Worm (Caenorhabditis elegans): Measurements from ENCODE around the gene pqn-10.

The pqn-10 gene

ce11 chrIII:6527902-6528301 lies at the start of gene pqn-10:
Gene pqn-10, plus strand, starts transcription at chrIII:6528202.
- TF ChIP-seq ets-7 (tag; optimal IDR thresholded peaks at IDR 0.05) (no peak), ama-1 (optimal IDR thresholded peaks at IDR 0.05) (no peak), scrt-1 (GFP tag; IDR thresholded peaks at IDR 0.05) (no peak), hmg-4 (GFP tag; optimal IDR thresholded peaks at IDR 0.05) (no peak), ceh-13 (GFP tag; optimal IDR thresholded peaks at IDR 0.05) (no peak), tbx-37 (GFP tag; conservative IDR thresholded peaks at IDR 0.05) (no peak), tra-4 (tag; optimal IDR thresholded peaks at IDR 0.05) (no peak), pes-1 (GFP tag; IDR thresholded peaks at IDR 0.05) (no peak), ceh-36 (tag; optimal IDR thresholded peaks at IDR 0.05) (no peak), B0310.2 (tag; optimal IDR thresholded peaks at IDR 0.05) (no peak), flt-1 (GFP tag; IDR thresholded peaks at IDR 0.05) (no peak), sea-1 (GFP tag; conservative IDR thresholded peaks at IDR 0.05) (no peak)

- TF ChIP-seq hmg-4 (GFP tag; optimal IDR thresholded peaks at IDR 0.05) (no peak), tbx-37 (GFP tag; conservative IDR thresholded peaks at IDR 0.05) (no peak), hnd-1 (tag; optimal IDR thresholded peaks at IDR 0.05) (no peak), tbx-11 (GFP tag; IDR thresholded peaks at IDR 0.05) (no peak), tra-4 (tag; optimal IDR thresholded peaks at IDR 0.05) (no peak), ceh-13 (GFP tag; optimal IDR thresholded peaks at IDR 0.05) (no peak), flt-1 (GFP tag; IDR thresholded peaks at IDR 0.05) (no peak), ceh-36 (tag; optimal IDR thresholded peaks at IDR 0.05) (no peak)
Measured at ce11 chrIII:6478256-6479004, 49.6 kb upstream of the pqn-10 start, which contains the start of gene zip-8. Gene zip-8, plus strand, starts transcription at chrIII:6478955.

ce11 chrIII:6479439-6479838 lies 48.6 kb upstream of the pqn-10 start:
- TF ChIP-seq aly-1 (tag; optimal IDR thresholded peaks at IDR 0.05) (no peak), tbx-37 (GFP tag; conservative IDR thresholded peaks at IDR 0.05) (no peak), sea-1 (GFP tag; conservative IDR thresholded peaks at IDR 0.05) (no peak), ama-1 (optimal IDR thresholded peaks at IDR 0.05) (no peak), tbx-11 (GFP tag; IDR thresholded peaks at IDR 0.05) (no peak), hmg-4 (GFP tag; optimal IDR thresholded peaks at IDR 0.05) (no peak), scrt-1 (GFP tag; IDR thresholded peaks at IDR 0.05) (no peak), B0310.2 (tag; optimal IDR thresholded peaks at IDR 0.05) (no peak), tra-4 (tag; optimal IDR thresholded peaks at IDR 0.05) (no peak), ceh-13 (GFP tag; optimal IDR thresholded peaks at IDR 0.05) (no peak), hmbx-1 (tag; optimal IDR thresholded peaks at IDR 0.05) (no peak), flt-1 (GFP tag; IDR thresholded peaks at IDR 0.05) (no peak), pes-1 (GFP tag; IDR thresholded peaks at IDR 0.05) (no peak), ets-7 (tag; optimal IDR thresholded peaks at IDR 0.05) (no peak), F13C5.2 (tag; optimal IDR thresholded peaks at IDR 0.05) (no peak), ceh-36 (tag; optimal IDR thresholded peaks at IDR 0.05) (no peak), hnd-1 (tag; optimal IDR thresholded peaks at IDR 0.05) (no peak)

- TF ChIP-seq ama-1 (optimal IDR thresholded peaks at IDR 0.05): no peak
- TF ChIP-seq hnd-1 (tag; optimal IDR thresholded peaks at IDR 0.05): no peak
- no peak for TF ChIP-seq scrt-1 (GFP tag; IDR thresholded peaks at IDR 0.05)
- TF ChIP-seq ceh-36 (tag; optimal IDR thresholded peaks at IDR 0.05): no peak
- TF ChIP-seq pes-1 (GFP tag; IDR thresholded peaks at IDR 0.05): no peak
- no peak for TF ChIP-seq ceh-13 (GFP tag; optimal IDR thresholded peaks at IDR 0.05)
- no peak for TF ChIP-seq tbx-11 (GFP tag; IDR thresholded peaks at IDR 0.05)
- no peak for TF ChIP-seq ets-7 (tag; optimal IDR thresholded peaks at IDR 0.05)
- no peak for TF ChIP-seq tra-4 (tag; optimal IDR thresholded peaks at IDR 0.05)
- no peak for TF ChIP-seq sea-1 (GFP tag; conservative IDR thresholded peaks at IDR 0.05)
Measured at ce11 chrIII:6482918-6483317, 45.1 kb upstream of the pqn-10 start, which contains the start of gene chtb-2. Gene chtb-2, plus strand, starts transcription at chrIII:6483218.

ce11 chrIII:6488916-6489315 lies 39.1 kb upstream of the pqn-10 start:
- TF ChIP-seq aly-1 (tag; optimal IDR thresholded peaks at IDR 0.05): no peak
- no peak for TF ChIP-seq scrt-1 (GFP tag; IDR thresholded peaks at IDR 0.05)
- TF ChIP-seq ceh-36 (tag; optimal IDR thresholded peaks at IDR 0.05): no peak
- TF ChIP-seq tra-4 (tag; optimal IDR thresholded peaks at IDR 0.05): no peak
- no peak for TF ChIP-seq ceh-13 (GFP tag; optimal IDR thresholded peaks at IDR 0.05)
- TF ChIP-seq hmg-4 (GFP tag; optimal IDR thresholded peaks at IDR 0.05): no peak
- no peak for TF ChIP-seq B0310.2 (tag; optimal IDR thresholded peaks at IDR 0.05)
- no peak for TF ChIP-seq tbx-37 (GFP tag; conservative IDR thresholded peaks at IDR 0.05)
- no peak for TF ChIP-seq pes-1 (GFP tag; IDR thresholded peaks at IDR 0.05)
- no peak for TF ChIP-seq ets-7 (tag; optimal IDR thresholded peaks at IDR 0.05)
- no peak for TF ChIP-seq sea-1 (GFP tag; conservative IDR thresholded peaks at IDR 0.05)
- no peak for TF ChIP-seq ama-1 (optimal IDR thresholded peaks at IDR 0.05)
- TF ChIP-seq hnd-1 (tag; optimal IDR thresholded peaks at IDR 0.05): no peak
- TF ChIP-seq hmbx-1 (tag; optimal IDR thresholded peaks at IDR 0.05): no peak

ce11 chrIII:6489493-6489892 lies 38.5 kb upstream of the pqn-10 start, which contains the start of gene rpt-3:
Gene rpt-3, plus strand, starts transcription at chrIII:6489793.
- TF ChIP-seq hmbx-1 (tag; optimal IDR thresholded peaks at IDR 0.05): no peak
- TF ChIP-seq hmg-4 (GFP tag; optimal IDR thresholded peaks at IDR 0.05): no peak
- no peak for TF ChIP-seq tra-4 (tag; optimal IDR thresholded peaks at IDR 0.05)
- TF ChIP-seq ets-7 (tag; optimal IDR thresholded peaks at IDR 0.05): no peak
- TF ChIP-seq scrt-1 (GFP tag; IDR thresholded peaks at IDR 0.05): no peak
- TF ChIP-seq hnd-1 (tag; optimal IDR thresholded peaks at IDR 0.05): no peak
- no peak for TF ChIP-seq B0310.2 (tag; optimal IDR thresholded peaks at IDR 0.05)
- no peak for TF ChIP-seq aly-1 (tag; optimal IDR thresholded peaks at IDR 0.05)
- no peak for TF ChIP-seq sea-1 (GFP tag; conservative IDR thresholded peaks at IDR 0.05)
- TF ChIP-seq ama-1 (optimal IDR thresholded peaks at IDR 0.05): no peak
- no peak for TF ChIP-seq tbx-11 (GFP tag; IDR thresholded peaks at IDR 0.05)
- TF ChIP-seq pes-1 (GFP tag; IDR thresholded peaks at IDR 0.05): no peak
- no peak for TF ChIP-seq ceh-36 (tag; optimal IDR thresholded peaks at IDR 0.05)
- no peak for TF ChIP-seq ceh-13 (GFP tag; optimal IDR thresholded peaks at IDR 0.05)

- TF ChIP-seq tra-4 (tag; optimal IDR thresholded peaks at IDR 0.05) (no peak), pes-1 (GFP tag; IDR thresholded peaks at IDR 0.05) (no peak), B0310.2 (tag; optimal IDR thresholded peaks at IDR 0.05) (no peak)
Measured at ce11 chrIII:6490989-6491388, 37.0 kb upstream of the pqn-10 start.

Measured in whole organism, early embryonic.